Worm (Caenorhabditis elegans) whole organism, late embryonic: ENCODE results near the gene T19B10.12.

Experiments used
- ahr-1 ChIP-seq: sonication (generic microtip); optimal IDR thresholded peaks from 2 replicates; lab custom pipeline; 2016; ENCODE audit warnings: missing genetic modification characterization, missing compliant biosample characterization
- ama-1 ChIP-seq: fragments of 150-350 bp; optimal IDR thresholded peaks from 2 replicates; lab custom pipeline; 2014
- fkh-10 ChIP-seq: fragments of 150-350 bp; optimal IDR thresholded peaks from 2 replicates; lab custom pipeline; 2014; ENCODE audit warnings: missing biosample characterization, missing genetic modification reagents, missing genetic modification characterization
- madf-2 ChIP-seq: sonication (generic microtip); optimal IDR thresholded peaks from 2 replicates; lab custom pipeline; 2017; ENCODE audit warnings: missing genetic modification characterization, missing compliant biosample characterization
- nhr-11 ChIP-seq: fragments of 150-350 bp; optimal IDR thresholded peaks from 2 replicates; lab custom pipeline; 2014; ENCODE audit warnings: missing biosample characterization, missing genetic modification characterization
- nhr-232 ChIP-seq: sonication (generic microtip); optimal IDR thresholded peaks from 2 replicates; lab custom pipeline; 2016; ENCODE audit warnings: missing genetic modification characterization, missing compliant biosample characterization
- rnt-1 ChIP-seq: sonication (generic microtip); optimal IDR thresholded peaks from 2 replicates; lab custom pipeline; 2016; ENCODE audit warnings: missing genetic modification characterization, missing compliant biosample characterization
- sox-2 ChIP-seq: fragments of 200-800 bp; sonication (Bioruptor generic); IDR thresholded peaks from 2 replicates; pipeline ENCODE4 v1.3.6; 2022; ENCODE audit warnings: missing genetic modification reagents, missing genetic modification characterization, missing compliant biosample characterization
- tbx-7 ChIP-seq: sonication (generic microtip); optimal IDR thresholded peaks from 2 replicates; lab custom pipeline; 2016; ENCODE audit warnings: missing genotype, missing genetic modification characterization, missing compliant biosample characterization
- ttx-3 ChIP-seq: sonication (generic microtip); optimal IDR thresholded peaks from 2 replicates; lab custom pipeline; 2016; ENCODE audit warnings: missing genetic modification reagents, missing genetic modification characterization, missing compliant biosample characterization
- unc-42 ChIP-seq: sonication (generic microtip); optimal IDR thresholded peaks from 2 replicates; lab custom pipeline; 2016; ENCODE audit warnings: missing genotype, missing genetic modification characterization, missing compliant biosample characterization

DNA sequence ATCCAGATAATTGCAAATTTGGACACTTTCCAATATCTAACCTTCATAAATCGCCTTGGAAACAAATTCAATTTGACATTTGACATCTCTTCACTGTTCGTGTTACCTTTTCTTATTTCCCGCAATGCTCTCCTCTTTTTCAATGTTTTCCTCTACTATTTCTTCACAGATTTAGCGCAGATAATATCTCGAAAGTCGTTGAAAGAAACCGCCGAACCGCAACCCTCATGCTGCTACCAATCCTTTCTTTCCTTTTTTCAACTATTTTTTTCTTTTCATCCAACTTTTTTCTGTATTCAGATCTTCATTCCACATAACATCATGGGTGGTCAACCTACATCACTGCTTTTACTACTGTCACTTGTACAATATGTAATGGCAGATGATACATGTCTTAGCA, 16.5 kb upstream of the T19B10.12 start, which contains the start of gene T19B10.5:
- TF ChIP-seq madf-2 (tag; lab: Kevin White, UChicago), result no peak
- no peak for TF ChIP-seq fkh-10
- TF ChIP-seq nhr-232 (tag; lab: Kevin White, UChicago), result no peak
- TF ChIP-seq nhr-11, result no peak
- TF ChIP-seq ama-1, result no peak
- no peak for TF ChIP-seq tbx-7
- no peak for TF ChIP-seq sox-2
- no peak for TF ChIP-seq unc-42
- no peak for TF ChIP-seq ttx-3
- no peak for TF ChIP-seq rnt-1
- TF ChIP-seq ahr-1 (tag; lab: Kevin White, UChicago), result no peak
